Worm (Caenorhabditis elegans): Measurements from ENCODE around the gene F59B10.5.

DNA sequence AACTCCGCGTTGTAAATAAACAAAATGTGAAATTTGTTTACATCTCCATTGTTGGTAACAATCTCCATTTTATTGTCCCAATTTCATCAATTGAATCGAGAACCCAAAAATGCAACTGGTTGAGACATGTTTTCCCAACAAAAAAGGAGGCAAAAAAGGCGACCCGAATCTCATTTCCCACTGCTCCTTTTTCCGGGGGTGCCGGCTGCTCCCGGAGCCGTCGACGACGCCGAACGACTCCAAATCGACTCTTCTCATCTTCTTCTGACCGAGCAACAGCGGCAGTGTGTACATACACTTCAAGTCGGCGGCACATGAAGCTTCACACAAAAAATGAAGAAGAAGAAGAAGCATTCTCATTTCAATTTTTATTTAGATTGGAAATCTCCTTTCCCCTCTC is 43.0 kb upstream of the F59B10.5 start:
- TF ChIP-seq unc-62 (GFP tag; optimal IDR thresholded peaks at IDR 0.05) (no peak), lin-32 (GFP tag; optimal IDR thresholded peaks at IDR 0.05) (no peak), nhr-237 (tag; optimal IDR thresholded peaks at IDR 0.05) (no peak), snpc-4 (tag; optimal IDR thresholded peaks at IDR 0.05) (no peak), nhr-12 (tag; optimal IDR thresholded peaks at IDR 0.05) (no peak), elt-3 (tag; optimal IDR thresholded peaks at IDR 0.05) (no peak), ztf-11 (tag; optimal IDR thresholded peaks at IDR 0.05) (no peak), hlh-1 (tag; optimal IDR thresholded peaks at IDR 0.05) (no peak), sptf-1 (tag; optimal IDR thresholded peaks at IDR 0.05) (no peak), nhr-76 (tag; optimal IDR thresholded peaks at IDR 0.05) (no peak)
